Fruit fly (Drosophila melanogaster) whole organism, embryonic: ENCODE data around the gene CG15043.
A peak's percentile ranks its signal among the peaks of the same experiment; 100 is the strongest.

ENCODE experiments used
- Abd-B ChIP-seq: fragments of 200-800 bp; sonication (Bioruptor generic); optimal IDR thresholded peaks from 2 replicates; lab custom pipeline; 2018; ENCODE audit warnings: missing biosample characterization, mild to moderate bottlenecking, missing genetic modification characterization, moderate library complexity
- Atf3 ChIP-seq: fragments of 200-800 bp; sonication (Bioruptor generic); optimal IDR thresholded peaks from 3 replicates; lab custom pipeline; 2016; ENCODE audit warnings: missing biosample characterization, missing genetic modification characterization
- CG10267 ChIP-seq: fragments of 200-800 bp; sonication (Bioruptor generic); optimal IDR thresholded peaks from 2 replicates; lab custom pipeline; 2018; ENCODE audit warnings: missing biosample characterization, mild to moderate bottlenecking, missing genetic modification characterization, moderate library complexity
- CG10366 ChIP-seq: fragments of 200-800 bp; sonication (Bioruptor generic); IDR thresholded peaks from 2 replicates; pipeline ENCODE4 v1.3.6; 2022; ENCODE audit warnings: missing biosample characterization, missing genetic modification characterization
- CG10431 ChIP-seq: fragments of 200-800 bp; sonication (Bioruptor generic); optimal IDR thresholded peaks from 3 replicates; lab custom pipeline; 2018; ENCODE audit warnings: missing biosample characterization, mild to moderate bottlenecking, missing genetic modification characterization
- CG11695 ChIP-seq: fragments of 200-800 bp; sonication (Bioruptor generic); IDR thresholded peaks from 3 replicates; pipeline ENCODE4 v1.3.6; 2022; ENCODE audit warnings: missing biosample characterization, missing genetic modification characterization
- CG14014 ChIP-seq: fragments of 200-800 bp; sonication (Bioruptor generic); IDR thresholded peaks from 2 replicates; pipeline ENCODE4 v1.3.6; 2022; ENCODE audit warnings: missing biosample characterization, missing genetic modification characterization
- CG14441 ChIP-seq: fragments of 200-800 bp; sonication (Bioruptor generic); IDR thresholded peaks from 2 replicates; pipeline ENCODE4 v1.3.6; 2022; ENCODE audit warnings: missing biosample characterization, missing genetic modification characterization
- CG15073 ChIP-seq: fragments of 200-800 bp; sonication (Bioruptor generic); optimal IDR thresholded peaks from 2 replicates; lab custom pipeline; 2016; ENCODE audit warnings: missing biosample characterization, missing genetic modification characterization
- CG1602 ChIP-seq: fragments of 200-800 bp; sonication (Bioruptor generic); optimal IDR thresholded peaks from 3 replicates; lab custom pipeline; 2016; ENCODE audit warnings: missing biosample characterization, missing genetic modification characterization
- CG1647 ChIP-seq: fragments of 200-800 bp; sonication (Bioruptor generic); optimal IDR thresholded peaks from 3 replicates; lab custom pipeline; 2016; ENCODE audit warnings: missing biosample characterization, missing genetic modification characterization
- CG16815 ChIP-seq: fragments of 200-800 bp; sonication (Bioruptor generic); optimal IDR thresholded peaks from 3 replicates; lab custom pipeline; 2017; ENCODE audit warnings: missing biosample characterization, mild to moderate bottlenecking, missing genetic modification characterization
- CG17802 ChIP-seq: fragments of 200-800 bp; sonication (Bioruptor generic); optimal IDR thresholded peaks from 2 replicates; lab custom pipeline; 2018; ENCODE audit warnings: missing biosample characterization, mild to moderate bottlenecking, missing genetic modification characterization, moderate library complexity
- CG18619 ChIP-seq: fragments of 200-800 bp; sonication (Bioruptor generic); optimal IDR thresholded peaks from 3 replicates; lab custom pipeline; 2017; ENCODE audit warnings: missing biosample characterization, mild to moderate bottlenecking, missing genetic modification characterization
- CG2120 ChIP-seq: fragments of 200-800 bp; sonication (Bioruptor generic); optimal IDR thresholded peaks from 3 replicates; lab custom pipeline; 2016; ENCODE audit warnings: missing biosample characterization, missing genetic modification characterization
- CG32532 ChIP-seq: fragments of 200-800 bp; sonication (Bioruptor generic); IDR thresholded peaks from 2 replicates; pipeline ENCODE4 v1.3.6; 2022; ENCODE audit warnings: missing biosample characterization, missing genetic modification characterization
- CG34422 ChIP-seq: fragments of 200-800 bp; sonication (Bioruptor generic); IDR thresholded peaks from 3 replicates; pipeline ENCODE4 v1.3.6; 2022; ENCODE audit warnings: missing biosample characterization, missing genetic modification characterization
- CG42726 ChIP-seq: fragments of 200-800 bp; sonication (Bioruptor generic); IDR thresholded peaks from 2 replicates; pipeline ENCODE4 v1.3.6; 2022; ENCODE audit warnings: missing biosample characterization, missing genetic modification characterization; ENCODE audit not compliant: partially characterized antibody
- CG43689 ChIP-seq: fragments of 200-800 bp; sonication (Bioruptor generic); IDR thresholded peaks from 2 replicates; pipeline ENCODE4 v1.3.6; 2022; ENCODE audit warnings: missing biosample characterization, missing genetic modification characterization
- CG6813 ChIP-seq: fragments of 200-800 bp; sonication (Bioruptor generic); optimal IDR thresholded peaks from 2 replicates; lab custom pipeline; 2017; ENCODE audit warnings: missing biosample characterization, missing genetic modification characterization, mild to moderate bottlenecking, moderate library complexity, missing genetic modification reagents
- CG8290 ChIP-seq, 3 experiments: fragments of 200-800 bp; sonication (Bioruptor generic); optimal IDR thresholded peaks; 2 replicates each; lab custom pipeline; 2016 to 2019; ENCODE audit warnings: missing biosample characterization in 3 of 3, missing genetic modification characterization in 3 of 3, mild to moderate bottlenecking in 2 of 3, moderate library complexity in 1 of 3
- CHES-1-like ChIP-seq: fragments of 200-800 bp; sonication (Bioruptor generic); optimal IDR thresholded peaks from 2 replicates; lab custom pipeline; 2016; ENCODE audit warnings: missing biosample characterization, missing genetic modification characterization
- Dbx ChIP-seq: fragments of 200-800 bp; sonication (Bioruptor generic); IDR thresholded peaks from 3 replicates; pipeline ENCODE4 v1.3.6; 2022; ENCODE audit warnings: missing biosample characterization, missing genetic modification characterization
- Fer3 ChIP-seq: fragments of 200-800 bp; sonication (Bioruptor generic); optimal IDR thresholded peaks from 2 replicates; lab custom pipeline; 2018; ENCODE audit warnings: missing biosample characterization, mild to moderate bottlenecking, missing genetic modification characterization, moderate library complexity
- HmgD ChIP-seq: fragments of 200-800 bp; sonication (Bioruptor generic); optimal IDR thresholded peaks from 3 replicates; lab custom pipeline; 2016; ENCODE audit warnings: missing biosample characterization, missing genetic modification characterization
- Hmr ChIP-seq: fragments of 200-800 bp; sonication (Bioruptor generic); optimal IDR thresholded peaks from 3 replicates; lab custom pipeline; 2017; ENCODE audit warnings: mild to moderate bottlenecking, missing biosample characterization, missing genetic modification reagents, missing genetic modification characterization
- Med ChIP-seq: fragments of 200-800 bp; sonication (Bioruptor generic); peaks from one replicate; lab custom pipeline; 2016; ENCODE audit warnings: missing biosample characterization, missing genetic modification characterization, mild to moderate bottlenecking, inconsistent platforms, moderate library complexity
- Oli ChIP-seq: fragments of 200-800 bp; sonication (Bioruptor generic); optimal IDR thresholded peaks from 2 replicates; lab custom pipeline; 2018; ENCODE audit warnings: missing biosample characterization, mild to moderate bottlenecking, missing genetic modification characterization, moderate library complexity
- Spps ChIP-seq: fragments of 200-800 bp; sonication (Bioruptor generic); optimal IDR thresholded peaks from 2 replicates; lab custom pipeline; 2018; ENCODE audit warnings: missing biosample characterization, mild to moderate bottlenecking, missing genetic modification characterization
- Sry-β ChIP-seq: fragments of 200-800 bp; sonication (Bioruptor generic); optimal IDR thresholded peaks from 2 replicates; lab custom pipeline; 2018; ENCODE audit warnings: missing biosample characterization, mild to moderate bottlenecking, missing genetic modification characterization, moderate library complexity
- Stat92E ChIP-seq, 3 experiments: fragments of >200 bp in 2 of 3; fragments of 200-800 bp in 1 of 3; sonication (Bioruptor generic) in 1 of 3; optimal IDR thresholded peaks; 2 replicates each; lab custom pipeline; 2017 to 2019; ENCODE audit warnings: missing biosample characterization in 3 of 3, missing genetic modification characterization in 3 of 3, mild to moderate bottlenecking in 1 of 3, moderate library complexity in 1 of 3
- TFAM ChIP-seq: fragments of 200-800 bp; sonication (Bioruptor generic); optimal IDR thresholded peaks from 2 replicates; lab custom pipeline; 2017; ENCODE audit warnings: missing biosample characterization, missing genetic modification characterization, inconsistent platforms
- ase ChIP-seq: fragments of 200-800 bp; sonication (Bioruptor generic); IDR thresholded peaks from 3 replicates; pipeline ENCODE4 v1.3.6; 2022; ENCODE audit warnings: missing biosample characterization, missing genetic modification characterization
- ash1 ChIP-seq: fragments of 200-800 bp; sonication (Bioruptor generic); optimal IDR thresholded peaks from 2 replicates; lab custom pipeline; 2018; ENCODE audit warnings: missing biosample characterization, mild to moderate bottlenecking, missing genetic modification characterization
- croc ChIP-seq: fragments of 200-800 bp; sonication (Bioruptor generic); conservative IDR thresholded peaks from 3 replicates; pipeline ENCODE4 v1.3.6; 2022; ENCODE audit warnings: missing biosample characterization, missing genetic modification characterization
- da ChIP-seq: fragments of 200-800 bp; sonication (Bioruptor generic); optimal IDR thresholded peaks from 2 replicates; lab custom pipeline; 2016; ENCODE audit warnings: missing biosample characterization, missing genetic modification characterization
- danr ChIP-seq: fragments of 200-800 bp; sonication (Bioruptor generic); IDR thresholded peaks from 2 replicates; pipeline ENCODE4 v1.3.6; 2022; ENCODE audit warnings: missing biosample characterization, missing genetic modification characterization
- dmrt99B ChIP-seq: fragments of 200-800 bp; sonication (Bioruptor generic); optimal IDR thresholded peaks from 2 replicates; lab custom pipeline; 2018; ENCODE audit warnings: missing biosample characterization, mild to moderate bottlenecking, missing genetic modification characterization, moderate library complexity
- emc ChIP-seq: fragments of 200-800 bp; sonication (Bioruptor generic); optimal IDR thresholded peaks from 2 replicates; lab custom pipeline; 2016; ENCODE audit warnings: missing biosample characterization, missing genetic modification characterization
- ewg ChIP-seq: fragments of 200-800 bp; sonication (Bioruptor generic); optimal IDR thresholded peaks from 3 replicates; lab custom pipeline; 2017; ENCODE audit warnings: mild to moderate bottlenecking, missing biosample characterization, missing genetic modification reagents, missing genetic modification characterization
- gcm2 ChIP-seq: fragments of 200-800 bp; sonication (Bioruptor generic); optimal IDR thresholded peaks from 2 replicates; lab custom pipeline; 2016; ENCODE audit warnings: missing biosample characterization, missing genetic modification characterization
- gfzf ChIP-seq: fragments of 200-800 bp; sonication (Bioruptor generic); optimal IDR thresholded peaks from 2 replicates; lab custom pipeline; 2016; ENCODE audit warnings: missing biosample characterization, mild to moderate bottlenecking, missing genetic modification characterization, moderate library complexity
- ham ChIP-seq: fragments of 200-800 bp; sonication (Bioruptor generic); IDR thresholded peaks from 2 replicates; pipeline ENCODE4 v1.3.6; 2022; ENCODE audit warnings: missing biosample characterization, missing genetic modification characterization
- oc ChIP-seq: fragments of 200-800 bp; sonication (Bioruptor generic); optimal IDR thresholded peaks from 2 replicates; lab custom pipeline; 2018; ENCODE audit warnings: missing biosample characterization, mild to moderate bottlenecking, missing genetic modification characterization, moderate library complexity
- onecut ChIP-seq: fragments of 200-800 bp; sonication (Bioruptor generic); IDR thresholded peaks from 2 replicates; pipeline ENCODE4 v1.3.6; 2022; ENCODE audit warnings: missing biosample characterization, missing genetic modification characterization
- pfk ChIP-seq: fragments of 200-800 bp; sonication (Bioruptor generic); optimal IDR thresholded peaks from 2 replicates; lab custom pipeline; 2018; ENCODE audit warnings: missing biosample characterization, mild to moderate bottlenecking, missing genetic modification characterization, moderate library complexity
- sisA ChIP-seq: fragments of 200-800 bp; sonication (Bioruptor generic); IDR thresholded peaks from 2 replicates; pipeline ENCODE4 v1.3.6; 2022; ENCODE audit warnings: missing biosample characterization, missing genetic modification characterization
- slbo ChIP-seq: fragments of 200-800 bp; sonication (Bioruptor generic); IDR thresholded peaks from 2 replicates; pipeline ENCODE4 v1.3.6; 2022; ENCODE audit warnings: missing biosample characterization, missing genetic modification characterization
- ssp ChIP-seq: fragments of 200-800 bp; sonication (Bioruptor generic); IDR thresholded peaks from 2 replicates; pipeline ENCODE4 v1.3.6; 2022; ENCODE audit warnings: missing biosample characterization, missing genetic modification characterization
- twi ChIP-seq: fragments of 200-800 bp; optimal IDR thresholded peaks from 2 replicates; lab custom pipeline; 2019; ENCODE audit warnings: missing biosample characterization, mild to moderate bottlenecking, missing genetic modification characterization, moderate library complexity

Gene CG15043

DNA sequence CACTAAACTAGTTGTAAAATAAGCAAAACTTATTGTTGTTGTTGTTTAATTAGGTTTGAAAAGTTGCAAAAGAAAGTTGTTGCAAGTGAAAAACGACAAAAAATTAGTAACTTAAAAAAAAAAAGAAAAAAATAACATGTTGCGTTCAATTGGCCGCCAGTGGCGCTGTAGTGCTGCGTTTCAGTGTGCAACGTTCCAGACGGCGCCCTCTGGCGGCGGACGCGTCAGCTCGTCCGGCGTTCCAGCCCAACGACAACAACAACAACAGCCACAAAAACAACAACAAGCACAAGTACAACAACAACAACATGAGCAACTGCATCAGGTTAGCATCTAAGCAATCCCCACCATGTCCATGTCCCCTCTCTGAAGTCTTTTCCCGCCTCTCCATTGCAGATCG is 23.4 kb upstream of the CG15043 start (continued):
- TF ChIP-seq CG6813 (no peak), CG14441 (0 out of 2 replicates have a peak, but pooled peaks have one; percentile 41), CG43689 (0 out of 2 replicates have a peak, but pooled peaks have one; percentile 28), dmrt99B (tag; lab: Kevin White, UChicago) (peak; percentile 37), CG8290 (GFP tag; optimal IDR thresholded peaks at IDR 0.05; lab: Kevin White, UChicago) (peak; percentile 53), CG8290 (tag; optimal IDR thresholded peaks at IDR 0.05; lab: Kevin White, UChicago) (peak; percentile 19 to 78), CG1602 (GFP tag; lab: Kevin White, UChicago) (peak; percentile 21), oc (no peak), onecut (peak; percentile 72), danr (GFP tag; lab: Robert Waterston, UW) (no peak), ash1 (GFP tag; lab: Kevin White, UChicago) (no peak), CG32532 (GFP tag; lab: Robert Waterston, UW) (peak; percentile 18; the same call in 1 of the 2 replicates), gcm2 (GFP tag; lab: Kevin White, UChicago) (no peak), TFAM (GFP tag; lab: Kevin White, UChicago) (no peak), croc (GFP tag; lab: Robert Waterston, UW) (0 out of 3 replicates have a peak, but pooled peaks have one; percentile 16), CG10366 (GFP tag; lab: Robert Waterston, UW) (no peak; the same call in 1 of the 2 replicates), ham (GFP tag; lab: Robert Waterston, UW) (no peak), Hmr (GFP tag; lab: Kevin White, UChicago) (no peak), Atf3 (no peak), sisA (0 out of 2 replicates have a peak, but pooled peaks have one; percentile 32), CG1647 (no peak), Abd-B (GFP tag; lab: Kevin White, UChicago) (no peak), Med (peak; percentile 87), emc (GFP tag; lab: Kevin White, UChicago) (no peak), Spps (tag; lab: Kevin White, UChicago) (no peak), Fer3 (tag; lab: Kevin White, UChicago) (peak; percentile 1), CG18619 (peak; percentile 7), ewg (GFP tag; lab: Kevin White, UChicago) (peak; percentile 32), slbo (GFP tag; lab: Robert Waterston, UW) (peak; percentile 39), pfk (GFP tag; lab: Kevin White, UChicago) (peak; percentile 85), CG34422 (GFP tag; lab: Robert Waterston, UW) (0 out of 3 replicates have a peak, but pooled peaks have one; percentile 56), CG15073 (GFP tag; lab: Kevin White, UChicago) (no peak), Dbx (GFP tag; lab: Robert Waterston, UW) (0 out of 3 replicates have a peak, but pooled peaks have one; percentile 18), CG10431 (GFP tag; lab: Kevin White, UChicago) (peak; percentile 55), gfzf (peak; percentile 5), CG17802 (tag; lab: Kevin White, UChicago) (no peak), CG16815 (GFP tag; lab: Kevin White, UChicago) (no peak), CG11695 (GFP tag; lab: Robert Waterston, UW) (0 out of 3 replicates have a peak, but pooled peaks have one; percentile 11), CG2120 (GFP tag; lab: Kevin White, UChicago) (no peak), CG14014 (GFP tag; lab: Robert Waterston, UW) (no peak; the same call in 1 of the 2 replicates), Oli (tag; lab: Kevin White, UChicago) (peak; percentile 18), CG10267 (tag; lab: Kevin White, UChicago) (peak; percentile 6), ssp (GFP tag; lab: Robert Waterston, UW) (no peak), CG42726 (GFP tag; lab: Robert Waterston, UW) (peak; percentile 59), Stat92E (GFP tag; optimal IDR thresholded peaks at IDR 0.05; lab: Kevin White, UChicago) (no peak), da (no peak), CHES-1-like (GFP tag; lab: Kevin White, UChicago) (peak; percentile 25), Sry-β (GFP tag; lab: Kevin White, UChicago) (no peak), ase (GFP tag; lab: Robert Waterston, UW) (peak; percentile 30; the same call in 1 of the 3 replicates), twi (no peak), HmgD (GFP tag; lab: Kevin White, UChicago) (peak; percentile 43)
